Fruit fly (Drosophila melanogaster) whole organism, embryonic: Measurements from ENCODE around the gene CG9150.

Source experiments
- Aef1 ChIP-seq: fragments of 200-800 bp; sonication (Bioruptor generic); IDR thresholded peaks from 3 replicates; pipeline ENCODE4 v1.3.6; 2022; ENCODE audit warnings: missing biosample characterization, missing genetic modification characterization
- Atf-2 ChIP-seq: fragments of 200-800 bp; sonication (Bioruptor generic); optimal IDR thresholded peaks from 2 replicates; lab custom pipeline; 2016; ENCODE audit warnings: missing biosample characterization, missing genetic modification characterization
- Atf6 ChIP-seq: fragments of 200-800 bp; sonication (Bioruptor generic); IDR thresholded peaks from 2 replicates; pipeline ENCODE4 v1.3.6; 2022; ENCODE audit warnings: missing biosample characterization, missing genetic modification characterization
- B-H1 ChIP-seq: fragments of 200-800 bp; sonication (Bioruptor generic); IDR thresholded peaks from 3 replicates; pipeline ENCODE4 v1.3.6; 2022; ENCODE audit warnings: missing biosample characterization, missing genetic modification characterization
- CG10654 ChIP-seq: fragments of 200-800 bp; sonication (Bioruptor generic); optimal IDR thresholded peaks from 2 replicates; lab custom pipeline; 2016; ENCODE audit warnings: missing biosample characterization, missing genetic modification characterization
- CG13296 ChIP-seq: fragments of 200-800 bp; sonication (Bioruptor generic); optimal IDR thresholded peaks from 3 replicates; lab custom pipeline; 2018; ENCODE audit warnings: missing biosample characterization, mild to moderate bottlenecking, missing genetic modification characterization
- CG14050 ChIP-seq: fragments of 200-800 bp; sonication (Bioruptor generic); IDR thresholded peaks from 3 replicates; pipeline ENCODE4 v1.3.6; 2022; ENCODE audit warnings: missing biosample characterization, missing genetic modification characterization
- CG14965 ChIP-seq: fragments of 200-800 bp; sonication (Bioruptor generic); optimal IDR thresholded peaks from 2 replicates; lab custom pipeline; 2016; ENCODE audit warnings: missing biosample characterization, missing genetic modification characterization, borderline replicate concordance
- CG15696 ChIP-seq: fragments of 200-800 bp; sonication (Bioruptor generic); optimal IDR thresholded peaks from 2 replicates; lab custom pipeline; 2019; ENCODE audit warnings: missing biosample characterization, mild to moderate bottlenecking, missing genetic modification characterization, moderate library complexity
- CG16815 ChIP-seq: fragments of 200-800 bp; sonication (Bioruptor generic); optimal IDR thresholded peaks from 3 replicates; lab custom pipeline; 2017; ENCODE audit warnings: missing biosample characterization, mild to moderate bottlenecking, missing genetic modification characterization
- CG17361 ChIP-seq: fragments of 200-800 bp; sonication (Bioruptor generic); IDR thresholded peaks from 3 replicates; pipeline ENCODE4 v1.3.6; 2022; ENCODE audit warnings: missing biosample characterization, missing genetic modification characterization
- CG17385 ChIP-seq: fragments of 200-800 bp; sonication (Bioruptor generic); optimal IDR thresholded peaks from 3 replicates; lab custom pipeline; 2018; ENCODE audit warnings: missing biosample characterization, mild to moderate bottlenecking, missing genetic modification characterization
- CG18011 ChIP-seq: fragments of 200-800 bp; sonication (Bioruptor generic); optimal IDR thresholded peaks from 2 replicates; lab custom pipeline; 2017; ENCODE audit warnings: missing biosample characterization, missing genetic modification characterization, mild to moderate bottlenecking, moderate library complexity, missing genotype
- CG31441 ChIP-seq: fragments of 200-800 bp; sonication (Bioruptor generic); IDR thresholded peaks from 2 replicates; pipeline ENCODE4 v1.3.6; 2022; ENCODE audit warnings: missing biosample characterization, missing genetic modification characterization
- CG4617 ChIP-seq: fragments of 200-800 bp; sonication (Bioruptor generic); optimal IDR thresholded peaks from 3 replicates; lab custom pipeline; 2016; ENCODE audit warnings: missing biosample characterization, missing genetic modification characterization, borderline replicate concordance
- CG4707 ChIP-seq: fragments of 200-800 bp; sonication (Bioruptor generic); optimal IDR thresholded peaks from 2 replicates; lab custom pipeline; 2018; ENCODE audit warnings: missing biosample characterization, mild to moderate bottlenecking, missing genetic modification characterization, moderate library complexity
- CG5180 ChIP-seq: fragments of 200-800 bp; sonication (Bioruptor generic); optimal IDR thresholded peaks from 3 replicates; lab custom pipeline; 2017; ENCODE audit warnings: missing biosample characterization, missing genetic modification characterization, mild to moderate bottlenecking, moderate library complexity, missing genetic modification reagents
- CG6683 ChIP-seq: fragments of 200-800 bp; sonication (Bioruptor generic); optimal IDR thresholded peaks from 2 replicates; lab custom pipeline; 2017; ENCODE audit warnings: missing biosample characterization, mild to moderate bottlenecking, missing genetic modification characterization, missing genetic modification reagents
- CG6813 ChIP-seq: fragments of 200-800 bp; sonication (Bioruptor generic); optimal IDR thresholded peaks from 2 replicates; lab custom pipeline; 2017; ENCODE audit warnings: missing biosample characterization, missing genetic modification characterization, mild to moderate bottlenecking, moderate library complexity, missing genetic modification reagents
- CG7372 ChIP-seq: fragments of 200-800 bp; sonication (Bioruptor generic); IDR thresholded peaks from 2 replicates; pipeline ENCODE4 v1.3.6; 2022; ENCODE audit warnings: missing biosample characterization, missing genetic modification characterization
- CG7745 ChIP-seq: fragments of 200-800 bp; sonication (Bioruptor generic); optimal IDR thresholded peaks from 2 replicates; lab custom pipeline; 2018; ENCODE audit warnings: missing biosample characterization, mild to moderate bottlenecking, missing genetic modification characterization, moderate library complexity
- CG7928 ChIP-seq: fragments of 200-800 bp; sonication (Bioruptor generic); optimal IDR thresholded peaks from 2 replicates; lab custom pipeline; 2017; ENCODE audit warnings: missing biosample characterization, mild to moderate bottlenecking, missing genetic modification characterization
- D ChIP-seq, 2 experiments: fragments of 200-800 bp in 1 of 2; fragments of >200 bp in 1 of 2; sonication (Bioruptor generic) in 1 of 2; optimal IDR thresholded peaks; 2 replicates in 1 of 2; 3 replicates in 1 of 2; lab custom pipeline; 2017; ENCODE audit warnings: mild to moderate bottlenecking in 1 of 2, missing biosample characterization in 1 of 2, missing genetic modification characterization in 1 of 2, missing genetic modification reagents in 1 of 2
- Dref ChIP-seq: fragments of 200-800 bp; sonication (Bioruptor generic); IDR thresholded peaks from 2 replicates; pipeline ENCODE4 v1.3.6; 2022; ENCODE audit warnings: missing biosample characterization, missing genetic modification characterization
- HHEX ChIP-seq: fragments of 200-800 bp; sonication (Bioruptor generic); optimal IDR thresholded peaks from 3 replicates; lab custom pipeline; 2017; ENCODE audit warnings: missing biosample characterization, mild to moderate bottlenecking, missing genetic modification characterization, missing genetic modification reagents
- Hmx ChIP-seq: fragments of 200-800 bp; sonication (Bioruptor generic); optimal IDR thresholded peaks from 2 replicates; lab custom pipeline; 2016; ENCODE audit warnings: missing biosample characterization, missing genetic modification characterization
- Hsf ChIP-seq: fragments of 200-800 bp; sonication (Bioruptor generic); optimal IDR thresholded peaks from 3 replicates; lab custom pipeline; 2016; ENCODE audit warnings: missing biosample characterization, missing genetic modification characterization
- Mrtf ChIP-seq: fragments of 200-800 bp; sonication (Bioruptor generic); IDR thresholded peaks from 3 replicates; pipeline ENCODE4 v1.3.6; 2022; ENCODE audit warnings: missing biosample characterization, missing genetic modification characterization
- Oaz ChIP-seq: fragments of 200-800 bp; sonication (Bioruptor generic); IDR thresholded peaks from 2 replicates; pipeline ENCODE4 v1.3.6; 2022; ENCODE audit warnings: missing biosample characterization, missing genetic modification characterization
- Oli ChIP-seq: fragments of 200-800 bp; sonication (Bioruptor generic); optimal IDR thresholded peaks from 2 replicates; lab custom pipeline; 2018; ENCODE audit warnings: missing biosample characterization, mild to moderate bottlenecking, missing genetic modification characterization, moderate library complexity
- Rx ChIP-seq: fragments of 200-800 bp; sonication (Bioruptor generic); IDR thresholded peaks from 2 replicates; pipeline ENCODE4 v1.3.6; 2022; ENCODE audit warnings: missing biosample characterization, missing genetic modification characterization
- Ssrp ChIP-seq: fragments of 200-800 bp; sonication (Bioruptor generic); optimal IDR thresholded peaks from 2 replicates; lab custom pipeline; 2018; ENCODE audit warnings: missing biosample characterization, mild to moderate bottlenecking, missing genetic modification characterization, moderate library complexity
- Trl ChIP-seq, 3 experiments: fragments of >200 bp in 2 of 3; fragments of 200-800 bp in 1 of 3; sonication (Bioruptor generic) in 1 of 3; optimal IDR thresholded peaks; 2 replicates in 1 of 3; 3 replicates in 2 of 3; lab custom pipeline; 2016 to 2017; ENCODE audit warnings: missing biosample characterization in 1 of 3, missing genetic modification characterization in 1 of 3
- ap ChIP-seq: fragments of 200-800 bp; sonication (Bioruptor generic); IDR thresholded peaks from 2 replicates; pipeline ENCODE4 v1.3.6; 2022; ENCODE audit warnings: missing biosample characterization, missing genetic modification characterization
- br ChIP-seq: fragments of >200 bp; optimal IDR thresholded peaks from 2 replicates; lab custom pipeline; 2017
- danr ChIP-seq: fragments of 200-800 bp; sonication (Bioruptor generic); IDR thresholded peaks from 2 replicates; pipeline ENCODE4 v1.3.6; 2022; ENCODE audit warnings: missing biosample characterization, missing genetic modification characterization
- dmrt11E ChIP-seq: fragments of 200-800 bp; sonication (Bioruptor generic); optimal IDR thresholded peaks from 3 replicates; lab custom pipeline; 2018; ENCODE audit warnings: missing biosample characterization, mild to moderate bottlenecking, missing genetic modification characterization, moderate library complexity
- emc ChIP-seq: fragments of 200-800 bp; sonication (Bioruptor generic); optimal IDR thresholded peaks from 2 replicates; lab custom pipeline; 2016; ENCODE audit warnings: missing biosample characterization, missing genetic modification characterization
- gsb-n ChIP-seq: fragments of 200-800 bp; sonication (Bioruptor generic); optimal IDR thresholded peaks from 3 replicates; lab custom pipeline; 2018; ENCODE audit warnings: missing biosample characterization, mild to moderate bottlenecking, missing genetic modification characterization
- jing ChIP-seq: fragments of 200-800 bp; sonication (Bioruptor generic); optimal IDR thresholded peaks from 2 replicates; lab custom pipeline; 2018; ENCODE audit warnings: missing biosample characterization, mild to moderate bottlenecking, missing genetic modification characterization
- lbe ChIP-seq: fragments of 200-800 bp; sonication (Bioruptor generic); optimal IDR thresholded peaks from 2 replicates; lab custom pipeline; 2016; ENCODE audit warnings: missing biosample characterization, mild to moderate bottlenecking, missing genetic modification characterization
- org-1 ChIP-seq: fragments of 200-800 bp; sonication (Bioruptor generic); optimal IDR thresholded peaks from 2 replicates; lab custom pipeline; 2017; ENCODE audit warnings: missing biosample characterization, missing genetic modification characterization
- ro ChIP-seq: fragments of 200-800 bp; sonication (Bioruptor generic); IDR thresholded peaks from 2 replicates; pipeline ENCODE4 v1.3.6; 2022; ENCODE audit warnings: missing biosample characterization, missing genetic modification characterization
- sim ChIP-seq: fragments of 200-800 bp; sonication (Bioruptor generic); IDR thresholded peaks from 2 replicates; pipeline ENCODE4 v1.3.6; 2022; ENCODE audit warnings: missing biosample characterization, missing genetic modification characterization
- sob ChIP-seq: fragments of 200-800 bp; sonication (Bioruptor generic); IDR thresholded peaks from 2 replicates; pipeline ENCODE4 v1.3.6; 2022; ENCODE audit warnings: missing biosample characterization, missing genetic modification characterization
- sr ChIP-seq: fragments of 200-800 bp; sonication (Bioruptor generic); IDR thresholded peaks from 3 replicates; pipeline ENCODE4 v1.3.6; 2022; ENCODE audit warnings: missing biosample characterization, missing genetic modification characterization
- tgo ChIP-seq: fragments of 200-800 bp; sonication (Bioruptor generic); IDR thresholded peaks from 3 replicates; pipeline ENCODE4 v1.3.6; 2022; ENCODE audit warnings: missing biosample characterization, missing genetic modification characterization
- ttk ChIP-seq: fragments of 200-800 bp; sonication (Bioruptor generic); IDR thresholded peaks from 2 replicates; pipeline ENCODE4 v2.1.2; 2022; ENCODE audit warnings: missing biosample characterization, missing genetic modification characterization
- unpg ChIP-seq: fragments of 200-800 bp; sonication (Bioruptor generic); optimal IDR thresholded peaks from 3 replicates; lab custom pipeline; 2018; ENCODE audit warnings: missing biosample characterization, mild to moderate bottlenecking, missing genetic modification characterization, moderate library complexity
- vfl ChIP-seq: fragments of 200-800 bp; sonication (Bioruptor generic); optimal IDR thresholded peaks from 2 replicates; lab custom pipeline; 2016; ENCODE audit warnings: missing biosample characterization, missing genetic modification characterization

The CG9150 gene

DNA sequence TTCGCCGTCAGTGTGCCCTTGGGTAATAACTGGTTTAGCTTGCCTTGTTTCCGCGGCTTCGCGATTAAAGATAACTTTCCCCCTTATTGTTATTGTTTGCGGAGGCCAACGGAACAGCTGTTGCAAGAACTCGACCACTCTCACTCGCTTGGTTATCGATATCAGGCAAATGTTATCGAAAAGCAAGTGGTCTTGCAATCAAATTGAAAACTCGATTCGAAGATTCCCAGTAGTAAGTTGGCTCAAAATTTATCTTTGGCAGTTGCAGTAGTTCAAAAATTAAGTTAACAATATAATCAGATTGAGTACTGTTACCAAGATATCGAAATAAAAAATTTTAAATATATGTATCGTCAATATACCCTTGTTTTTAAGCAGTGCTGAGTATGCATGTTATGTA is 2.6 kb downstream of the CG9150 start, which contains the start of the genes Fbw5 and CG9147 (continued):
- TF ChIP-seq CG7745 (tag; lab: Kevin White, UChicago) = peak; percentile 97
- TF ChIP-seq Atf6 (GFP tag; lab: Robert Waterston, UW) = peak; percentile 100
- TF ChIP-seq vfl (GFP tag; lab: Kevin White, UChicago) = peak; percentile 99
- peak; percentile 93 for TF ChIP-seq CG18011 (GFP tag; lab: Kevin White, UChicago)
- TF ChIP-seq B-H1 (GFP tag; lab: Robert Waterston, UW) = peak; percentile 99
- TF ChIP-seq CG5180 = peak; percentile 90
- peak; percentile 99 for TF ChIP-seq Rx (GFP tag; lab: Robert Waterston, UW)
- TF ChIP-seq Atf-2 (GFP tag; lab: Kevin White, UChicago) = peak; percentile 99
- peak; percentile 84 for TF ChIP-seq CG7928 (GFP tag; lab: Kevin White, UChicago)
- TF ChIP-seq CG14050 (GFP tag; lab: Robert Waterston, UW) = peak; percentile 100
- peak; percentile 100 for TF ChIP-seq Oli (tag; lab: Kevin White, UChicago)
- peak; percentile 100 for TF ChIP-seq jing (GFP tag; lab: Kevin White, UChicago)
- peak; percentile 99 for TF ChIP-seq ro (GFP tag; lab: Robert Waterston, UW)
- TF ChIP-seq dmrt11E (tag; lab: Kevin White, UChicago) = peak; percentile 100
- TF ChIP-seq gsb-n = peak; percentile 100
- peak; percentile 99 for TF ChIP-seq Mrtf (GFP tag; lab: Robert Waterston, UW)
- peak; percentile 96 for TF ChIP-seq CG6683 (GFP tag; lab: Kevin White, UChicago)
- peak; percentile 99 for TF ChIP-seq CG7372
- TF ChIP-seq ap (GFP tag; lab: Robert Waterston, UW) = peak; percentile 99
- TF ChIP-seq ttk = peak; percentile 100
- TF ChIP-seq org-1 (GFP tag; lab: Kevin White, UChicago) = peak; percentile 99
- peak; percentile 98 for TF ChIP-seq sr (GFP tag; lab: Robert Waterston, UW)
- peak; percentile 100 for TF ChIP-seq CG4617 (GFP tag; lab: Kevin White, UChicago)
- TF ChIP-seq Dref = peak; percentile 76
- peak; percentile 99 for TF ChIP-seq HHEX (GFP tag; lab: Kevin White, UChicago)
- TF ChIP-seq Trl (optimal IDR thresholded peaks at IDR 0.05; lab: Kevin White, UChicago) = no peak
- TF ChIP-seq Trl (GFP tag; optimal IDR thresholded peaks at IDR 0.05; lab: Kevin White, UChicago) = peak; percentile 100
- peak; percentile 99 for TF ChIP-seq CG10654 (GFP tag; lab: Kevin White, UChicago)
- TF ChIP-seq CG13296 (GFP tag; lab: Kevin White, UChicago) = peak; percentile 99
- peak; percentile 98 for TF ChIP-seq CG4707 (GFP tag; lab: Kevin White, UChicago)
- peak; percentile 99 for TF ChIP-seq sim (GFP tag; lab: Robert Waterston, UW)
- peak; percentile 100 for TF ChIP-seq Hsf (GFP tag; lab: Kevin White, UChicago)
- peak; percentile 100 for TF ChIP-seq CG16815 (GFP tag; lab: Kevin White, UChicago)
- TF ChIP-seq lbe (GFP tag; lab: Kevin White, UChicago) = peak; percentile 99
- TF ChIP-seq CG31441 (GFP tag; lab: Robert Waterston, UW) = peak; percentile 99
- TF ChIP-seq D (optimal IDR thresholded peaks at IDR 0.05; lab: Kevin White, UChicago) = no peak
- TF ChIP-seq D (GFP tag; optimal IDR thresholded peaks at IDR 0.05; lab: Kevin White, UChicago) = peak; percentile 99
- TF ChIP-seq CG17361 (GFP tag; lab: Robert Waterston, UW) = peak; percentile 99
- peak; percentile 100 for TF ChIP-seq CG17385 (GFP tag; lab: Kevin White, UChicago)
- TF ChIP-seq CG14965 (GFP tag; lab: Kevin White, UChicago) = peak; percentile 92
- TF ChIP-seq emc (GFP tag; lab: Kevin White, UChicago) = peak; percentile 98
- TF ChIP-seq CG6813 (GFP tag; lab: Kevin White, UChicago) = peak; percentile 98
- peak; percentile 99 for TF ChIP-seq Aef1 (GFP tag; lab: Robert Waterston, UW)
- TF ChIP-seq unpg (GFP tag; lab: Kevin White, UChicago) = peak; percentile 100
- TF ChIP-seq Hmx (GFP tag; lab: Kevin White, UChicago) = peak; percentile 98
- TF ChIP-seq br (lab: Kevin White, UChicago) = no peak
- peak; percentile 99 for TF ChIP-seq danr
- peak; percentile 99 for TF ChIP-seq Oaz
- peak; percentile 97 for TF ChIP-seq CG15696
- TF ChIP-seq sob (GFP tag; lab: Robert Waterston, UW) = peak; percentile 100
- TF ChIP-seq tgo = peak; percentile 100
- peak; percentile 100 for TF ChIP-seq Ssrp (tag; lab: Kevin White, UChicago)
